Worm (Caenorhabditis elegans): ENCODE data around the gene F21H7.2.

DNA sequence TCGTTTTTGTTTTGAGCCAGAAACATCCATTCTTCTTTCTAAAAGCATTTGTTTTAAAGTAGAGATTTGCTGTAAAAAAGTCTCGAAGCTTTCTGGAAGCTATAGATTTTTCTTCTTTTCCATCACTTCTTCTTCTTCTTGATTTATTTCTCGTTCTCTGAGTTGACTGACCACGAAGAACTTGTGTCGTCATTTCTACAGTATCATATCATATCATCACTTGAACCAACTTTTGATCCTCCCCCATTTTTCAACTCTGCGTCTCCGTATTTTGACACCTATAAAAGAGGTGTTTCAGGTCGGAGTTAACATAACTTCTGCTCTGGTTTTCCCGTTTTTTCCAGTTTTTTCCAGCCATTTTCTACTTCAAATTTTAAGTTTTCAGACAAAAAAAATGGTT, 15.3 kb downstream of the F21H7.2 start, which contains the start of gene F11A5.9:
- TF ChIP-seq med-1 (GFP tag; optimal IDR thresholded peaks at IDR 0.05; ENCODE audit: insufficient read depth) (no peak), cog-1 (tag; optimal IDR thresholded peaks at IDR 0.05) (no peak), flt-1 (GFP tag; IDR thresholded peaks at IDR 0.05) (no peak), ztf-23 (GFP tag; IDR thresholded peaks at IDR 0.05) (no peak), tab-1 (GFP tag; IDR thresholded peaks at IDR 0.05) (no peak), T22C8.4 (GFP tag; IDR thresholded peaks at IDR 0.05) (no peak), ref-1 (GFP tag; conservative IDR thresholded peaks at IDR 0.05) (no peak), klf-2 (GFP tag; conservative IDR thresholded peaks at IDR 0.05) (no peak), ztf-29 (GFP tag; IDR thresholded peaks at IDR 0.05) (no peak)
